Fruit fly (Drosophila melanogaster) whole organism, embryonic: Measurements from ENCODE around the gene CG12081.
A peak's percentile ranks its signal among the peaks of the same experiment; 100 is the strongest.

Experiments
- ATbp ChIP-seq: fragments of 200-800 bp; sonication (Bioruptor generic); optimal IDR thresholded peaks from 2 replicates; lab custom pipeline; 2017; ENCODE audit warnings: missing biosample characterization, mild to moderate bottlenecking, missing genetic modification characterization, missing genetic modification reagents
- B-H2 ChIP-seq: fragments of 200-800 bp; sonication (Bioruptor generic); optimal IDR thresholded peaks from 2 replicates; lab custom pipeline; 2018; ENCODE audit warnings: missing biosample characterization, mild to moderate bottlenecking, missing genetic modification characterization
- BtbVII ChIP-seq: fragments of 200-800 bp; sonication (Bioruptor generic); optimal IDR thresholded peaks from 3 replicates; lab custom pipeline; 2017; ENCODE audit warnings: missing biosample characterization, mild to moderate bottlenecking, missing genetic modification characterization
- Bteb2 ChIP-seq: fragments of 200-800 bp; sonication (Bioruptor generic); optimal IDR thresholded peaks from 2 replicates; lab custom pipeline; 2016; ENCODE audit warnings: missing biosample characterization, missing genetic modification characterization
- CG11398 ChIP-seq: fragments of 200-800 bp; sonication (Bioruptor generic); optimal IDR thresholded peaks from 2 replicates; lab custom pipeline; 2016; ENCODE audit warnings: missing biosample characterization, missing genetic modification characterization
- CG12071 ChIP-seq: fragments of 200-800 bp; sonication (Bioruptor generic); optimal IDR thresholded peaks from 3 replicates; lab custom pipeline; 2018; ENCODE audit warnings: missing biosample characterization, mild to moderate bottlenecking, missing genetic modification characterization
- CG15011 ChIP-seq: fragments of 200-800 bp; sonication (Bioruptor generic); optimal IDR thresholded peaks from 3 replicates; lab custom pipeline; 2018; ENCODE audit warnings: missing biosample characterization, mild to moderate bottlenecking, missing genetic modification characterization
- CG15073 ChIP-seq: fragments of 200-800 bp; sonication (Bioruptor generic); optimal IDR thresholded peaks from 2 replicates; lab custom pipeline; 2016; ENCODE audit warnings: missing biosample characterization, missing genetic modification characterization
- CG17829 ChIP-seq: fragments of 200-800 bp; optimal IDR thresholded peaks from 2 replicates; lab custom pipeline; 2019; ENCODE audit warnings: missing biosample characterization, mild to moderate bottlenecking, missing genetic modification characterization, moderate library complexity
- CG2889 ChIP-seq: fragments of 200-800 bp; sonication (Bioruptor generic); IDR thresholded peaks from 3 replicates; pipeline ENCODE4 v1.3.6; 2022; ENCODE audit warnings: missing biosample characterization, missing genetic modification characterization
- CG4282 ChIP-seq: fragments of 200-800 bp; sonication (Bioruptor generic); optimal IDR thresholded peaks from 2 replicates; lab custom pipeline; 2016; ENCODE audit warnings: missing biosample characterization, missing genetic modification characterization
- CG4730 ChIP-seq: fragments of 200-800 bp; sonication (Bioruptor generic); IDR thresholded peaks from 2 replicates; pipeline ENCODE4 v1.3.6; 2022; ENCODE audit warnings: missing biosample characterization, missing genetic modification characterization
- CG6791 ChIP-seq: fragments of 200-800 bp; sonication (Bioruptor generic); IDR thresholded peaks from 3 replicates; pipeline ENCODE4 v1.3.6; 2022; ENCODE audit warnings: missing biosample characterization, missing genetic modification characterization; ENCODE audit not compliant: partially characterized antibody
- CG8924 ChIP-seq: fragments of 200-800 bp; optimal IDR thresholded peaks from 3 replicates; lab custom pipeline; 2019; ENCODE audit warnings: missing biosample characterization, mild to moderate bottlenecking, missing genetic modification characterization, moderate library complexity
- CG9437 ChIP-seq: fragments of 200-800 bp; sonication (Bioruptor generic); optimal IDR thresholded peaks from 2 replicates; lab custom pipeline; 2018; ENCODE audit warnings: missing biosample characterization, mild to moderate bottlenecking, missing genetic modification characterization
- CHES-1-like ChIP-seq: fragments of 200-800 bp; sonication (Bioruptor generic); optimal IDR thresholded peaks from 2 replicates; lab custom pipeline; 2016; ENCODE audit warnings: missing biosample characterization, missing genetic modification characterization
- Dad ChIP-seq: fragments of 200-800 bp; sonication (Bioruptor generic); optimal IDR thresholded peaks from 3 replicates; lab custom pipeline; 2016; ENCODE audit warnings: missing biosample characterization, missing genetic modification characterization
- Dll ChIP-seq: fragments of 200-800 bp; sonication (Bioruptor generic); IDR thresholded peaks from 4 replicates; pipeline ENCODE4 v1.3.6; 2022; ENCODE audit warnings: missing biosample characterization, missing genetic modification characterization; ENCODE audit not compliant: partially characterized antibody
- Dp ChIP-seq: fragments of 200-800 bp; sonication (Bioruptor generic); optimal IDR thresholded peaks from 2 replicates; lab custom pipeline; 2018; ENCODE audit warnings: missing biosample characterization, mild to moderate bottlenecking, missing genetic modification characterization, moderate library complexity
- E2f1 ChIP-seq: fragments of 200-800 bp; sonication (Bioruptor generic); IDR thresholded peaks from 2 replicates; pipeline ENCODE4 v1.3.6; 2022; ENCODE audit warnings: missing biosample characterization, missing genetic modification characterization
- Fer2 ChIP-seq: fragments of 200-800 bp; sonication (Bioruptor generic); optimal IDR thresholded peaks from 2 replicates; lab custom pipeline; 2018; ENCODE audit warnings: missing biosample characterization, mild to moderate bottlenecking, missing genetic modification characterization, moderate library complexity
- H2.0 ChIP-seq: fragments of 200-800 bp; sonication (Bioruptor generic); IDR thresholded peaks from 2 replicates; pipeline ENCODE4 v1.3.6; 2022; ENCODE audit warnings: missing biosample characterization, missing genetic modification characterization
- Hmx ChIP-seq: fragments of 200-800 bp; sonication (Bioruptor generic); optimal IDR thresholded peaks from 2 replicates; lab custom pipeline; 2016; ENCODE audit warnings: missing biosample characterization, missing genetic modification characterization
- Mrtf ChIP-seq: fragments of 200-800 bp; sonication (Bioruptor generic); IDR thresholded peaks from 3 replicates; pipeline ENCODE4 v1.3.6; 2022; ENCODE audit warnings: missing biosample characterization, missing genetic modification characterization
- Poxn ChIP-seq: fragments of 200-800 bp; sonication (Bioruptor generic); IDR thresholded peaks from 2 replicates; pipeline ENCODE4 v1.3.6; 2022; ENCODE audit warnings: missing biosample characterization, missing genetic modification characterization
- Ravus ChIP-seq: fragments of 200-800 bp; sonication (Bioruptor generic); IDR thresholded peaks from 2 replicates; pipeline ENCODE4 v1.3.6; 2022; ENCODE audit warnings: missing biosample characterization, missing genetic modification characterization
- Tbp ChIP-seq: fragments of >200 bp; optimal IDR thresholded peaks from 2 replicates; lab custom pipeline; 2018; ENCODE audit warnings: missing biosample characterization, missing genetic modification characterization
- Usf ChIP-seq: fragments of 200-800 bp; sonication (Bioruptor generic); optimal IDR thresholded peaks from 2 replicates; lab custom pipeline; 2017; ENCODE audit warnings: missing genotype, missing biosample characterization, missing genetic modification characterization
- bbx ChIP-seq: fragments of 200-800 bp; sonication (Bioruptor generic); IDR thresholded peaks from 2 replicates; pipeline ENCODE4 v1.3.6; 2022; ENCODE audit warnings: missing biosample characterization, missing genetic modification characterization; ENCODE audit not compliant: partially characterized antibody
- cg ChIP-seq: fragments of 200-800 bp; sonication (Bioruptor generic); optimal IDR thresholded peaks from 3 replicates; lab custom pipeline; 2019; ENCODE audit warnings: missing biosample characterization, mild to moderate bottlenecking, missing genetic modification characterization, moderate library complexity
- chm ChIP-seq: fragments of 200-800 bp; sonication (Bioruptor generic); IDR thresholded peaks from 2 replicates; pipeline ENCODE4 v1.3.6; 2022; ENCODE audit warnings: missing biosample characterization, missing genetic modification characterization
- danr ChIP-seq: fragments of 200-800 bp; sonication (Bioruptor generic); IDR thresholded peaks from 2 replicates; pipeline ENCODE4 v1.3.6; 2022; ENCODE audit warnings: missing biosample characterization, missing genetic modification characterization
- dm ChIP-seq: fragments of 200-800 bp; sonication (Bioruptor generic); optimal IDR thresholded peaks from 3 replicates; lab custom pipeline; 2016; ENCODE audit warnings: missing biosample characterization, missing genetic modification characterization
- emc ChIP-seq: fragments of 200-800 bp; sonication (Bioruptor generic); optimal IDR thresholded peaks from 2 replicates; lab custom pipeline; 2016; ENCODE audit warnings: missing biosample characterization, missing genetic modification characterization
- gcm2 ChIP-seq: fragments of 200-800 bp; sonication (Bioruptor generic); optimal IDR thresholded peaks from 2 replicates; lab custom pipeline; 2016; ENCODE audit warnings: missing biosample characterization, missing genetic modification characterization
- jumu ChIP-seq: fragments of 200-800 bp; sonication (Bioruptor generic); optimal IDR thresholded peaks from 3 replicates; lab custom pipeline; 2016; ENCODE audit warnings: missing biosample characterization, missing genetic modification characterization
- nau ChIP-seq: fragments of 200-800 bp; sonication (Bioruptor generic); optimal IDR thresholded peaks from 3 replicates; lab custom pipeline; 2017; ENCODE audit warnings: missing biosample characterization, mild to moderate bottlenecking, missing genetic modification characterization, missing genetic modification reagents
- onecut ChIP-seq: fragments of 200-800 bp; sonication (Bioruptor generic); IDR thresholded peaks from 2 replicates; pipeline ENCODE4 v1.3.6; 2022; ENCODE audit warnings: missing biosample characterization, missing genetic modification characterization
- org-1 ChIP-seq: fragments of 200-800 bp; sonication (Bioruptor generic); optimal IDR thresholded peaks from 2 replicates; lab custom pipeline; 2017; ENCODE audit warnings: missing biosample characterization, missing genetic modification characterization
- pan ChIP-seq, 4 experiments: fragments of >200 bp in 3 of 4; fragments of 200-800 bp in 1 of 4; sonication (Bioruptor generic) in 1 of 4; optimal IDR thresholded peaks in 3 of 4; IDR thresholded peaks in 1 of 4; 2 replicates each; pipeline versions ENCODE4 v1.3.6 to Lab custom; 2017 to 2022; ENCODE audit warnings: missing biosample characterization in 2 of 4, missing genetic modification characterization in 2 of 4, mixed read lengths in 1 of 4
- pzg ChIP-seq: fragments of 200-800 bp; sonication (Bioruptor generic); optimal IDR thresholded peaks from 3 replicates; lab custom pipeline; 2018; ENCODE audit warnings: missing biosample characterization, mild to moderate bottlenecking, missing genetic modification characterization, moderate library complexity
- ranshi ChIP-seq: fragments of 200-800 bp; sonication (Bioruptor generic); IDR thresholded peaks from 2 replicates; pipeline ENCODE4 v1.3.6; 2022; ENCODE audit warnings: missing biosample characterization, missing genetic modification characterization
- row ChIP-seq: fragments of 200-800 bp; sonication (Bioruptor generic); IDR thresholded peaks from 3 replicates; pipeline ENCODE4 v1.3.6; 2022; ENCODE audit warnings: missing biosample characterization, missing genetic modification characterization
- salm ChIP-seq: fragments of 200-800 bp; sonication (Bioruptor generic); optimal IDR thresholded peaks from 2 replicates; lab custom pipeline; 2018; ENCODE audit warnings: missing biosample characterization, mild to moderate bottlenecking, missing genetic modification characterization
- sd ChIP-seq: fragments of 200-800 bp; sonication (Bioruptor generic); optimal IDR thresholded peaks from 3 replicates; lab custom pipeline; 2018; ENCODE audit warnings: missing biosample characterization, mild to moderate bottlenecking, missing genetic modification characterization, moderate library complexity
- sens ChIP-seq: fragments of 200-800 bp; sonication (Bioruptor generic); peaks from one replicate; lab custom pipeline; 2016; ENCODE audit warnings: missing biosample characterization, missing genetic modification characterization
- seq ChIP-seq: fragments of 200-800 bp; sonication (Bioruptor generic); IDR thresholded peaks from 2 replicates; pipeline ENCODE4 v1.3.6; 2022; ENCODE audit warnings: missing biosample characterization, missing genetic modification characterization
- slou ChIP-seq: fragments of 200-800 bp; sonication (Bioruptor generic); optimal IDR thresholded peaks from 3 replicates; lab custom pipeline; 2016; ENCODE audit warnings: missing biosample characterization, missing genetic modification characterization
- sqz ChIP-seq: fragments of 200-800 bp; sonication (Bioruptor generic); optimal IDR thresholded peaks from 3 replicates; lab custom pipeline; 2018; ENCODE audit warnings: missing biosample characterization, mild to moderate bottlenecking, missing genetic modification characterization
- tgo ChIP-seq: fragments of 200-800 bp; sonication (Bioruptor generic); IDR thresholded peaks from 3 replicates; pipeline ENCODE4 v1.3.6; 2022; ENCODE audit warnings: missing biosample characterization, missing genetic modification characterization
- tin ChIP-seq: fragments of 200-800 bp; sonication (Bioruptor generic); optimal IDR thresholded peaks from 3 replicates; lab custom pipeline; 2016; ENCODE audit warnings: missing biosample characterization, missing genetic modification characterization
- zfh2 ChIP-seq: fragments of 200-800 bp; sonication (Bioruptor generic); optimal IDR thresholded peaks from 2 replicates; lab custom pipeline; 2016; ENCODE audit warnings: missing biosample characterization, missing genetic modification characterization

The CG12081 gene

dm6 chrX:8588607-8589171, at the start of gene CG12081 (continued):
- TF ChIP-seq seq (GFP tag; lab: Robert Waterston, UW) (no peak), Poxn (GFP tag; lab: Robert Waterston, UW) (no peak), pan (optimal IDR thresholded peaks at IDR 0.05; lab: Kevin White, UChicago) (no peak), pan (GFP tag; optimal IDR thresholded peaks at IDR 0.05 in 1 of 2, IDR thresholded peaks at IDR 0.05 in 1 of 2) (no peak), sens (GFP tag; lab: Kevin White, UChicago) (peak; percentile 84), zfh2 (GFP tag; lab: Kevin White, UChicago) (no peak), ranshi (GFP tag; lab: Robert Waterston, UW) (no peak), bbx (GFP tag; lab: Robert Waterston, UW) (peak; percentile 91), row (GFP tag; lab: Robert Waterston, UW) (peak; percentile 72), cg (GFP tag; lab: Kevin White, UChicago) (peak; percentile 33), CG6791 (GFP tag; lab: Robert Waterston, UW) (peak; percentile 92), CG9437 (GFP tag; lab: Kevin White, UChicago) (no peak), Dad (GFP tag; lab: Kevin White, UChicago) (no peak), CG4282 (GFP tag; lab: Kevin White, UChicago) (no peak), CG2889 (GFP tag; lab: Robert Waterston, UW) (no peak), chm (GFP tag; lab: Robert Waterston, UW) (no peak), Dll (GFP tag; lab: Robert Waterston, UW) (peak; percentile 90), emc (GFP tag; lab: Kevin White, UChicago) (no peak), salm (tag; lab: Kevin White, UChicago) (no peak), Dp (GFP tag; lab: Kevin White, UChicago) (peak; percentile 67), onecut (peak; percentile 72), CG15011 (GFP tag; lab: Kevin White, UChicago) (no peak), CG12071 (GFP tag; lab: Kevin White, UChicago) (no peak), Mrtf (GFP tag; lab: Robert Waterston, UW) (no peak), Bteb2 (GFP tag; lab: Kevin White, UChicago) (no peak), CG17829 (tag; lab: Kevin White, UChicago) (no peak), sqz (GFP tag; lab: Kevin White, UChicago) (no peak), Ravus (GFP tag; lab: Robert Waterston, UW) (no peak), H2.0 (GFP tag; lab: Robert Waterston, UW) (no peak), CG15073 (no peak), Hmx (no peak), dm (no peak), B-H2 (GFP tag; lab: Kevin White, UChicago) (no peak), jumu (no peak), E2f1 (no peak), slou (no peak), nau (GFP tag; lab: Kevin White, UChicago) (no peak), danr (GFP tag; lab: Robert Waterston, UW) (no peak), CG8924 (no peak), Usf (no peak), ATbp (no peak), tgo (no peak), CG11398 (no peak), pzg (GFP tag; lab: Kevin White, UChicago) (peak; percentile 80), CHES-1-like (GFP tag; lab: Kevin White, UChicago) (no peak), tin (GFP tag; lab: Kevin White, UChicago) (no peak), org-1 (GFP tag; lab: Kevin White, UChicago) (no peak), BtbVII (GFP tag; lab: Kevin White, UChicago) (no peak), sd (peak; percentile 60), Tbp (GFP tag; lab: Kevin White, UChicago) (no peak), CG4730 (GFP tag; lab: Robert Waterston, UW) (no peak), gcm2 (GFP tag; lab: Kevin White, UChicago) (no peak), Fer2 (tag; lab: Kevin White, UChicago) (no peak)
